Fruit fly (Drosophila melanogaster) Kc167 (cell line): ENCODE measurements around the gene CG6999.

ENCODE experiments used
- Myc ChIP-seq: fragments of >200 bp; optimal IDR thresholded peaks from 2 replicates; lab custom pipeline; 2017; ENCODE audit warnings: missing external identifiers
- Sin3A ChIP-seq: fragments of >200 bp; optimal IDR thresholded peaks from 2 replicates; lab custom pipeline; 2018; ENCODE audit warnings: missing external identifiers
- h ChIP-seq: fragments of >200 bp; optimal IDR thresholded peaks from 3 replicates; lab custom pipeline; 2018; ENCODE audit warnings: missing external identifiers
- insv ChIP-seq: fragments of >200 bp; optimal IDR thresholded peaks from 3 replicates; lab custom pipeline; 2018; ENCODE audit warnings: missing external identifiers
- psq ChIP-seq: fragments of >200 bp; optimal IDR thresholded peaks from 2 replicates; lab custom pipeline; 2017; ENCODE audit warnings: missing external identifiers
- ttk ChIP-seq: sonication (Bioruptor generic); optimal IDR thresholded peaks from 2 replicates; lab custom pipeline; 2017; ENCODE audit warnings: missing external identifiers

- TF ChIP-seq psq (lab: Kevin White, UChicago) (no peak), Sin3A (lab: Kevin White, UChicago) (no peak), h (lab: Kevin White, UChicago) (no peak), ttk (no peak), Myc (lab: Kevin White, UChicago) (no peak), insv (no peak)
Observed at dm6 chrX:9127264-9128011, 39.3 kb downstream of the CG6999 start.
